Worm (Caenorhabditis elegans) whole organism, L1 larva: Measurements from ENCODE around the gene K03H1.13.

Experiments
- C34B4.2 ChIP-seq: sonication (generic microtip); optimal IDR thresholded peaks from 2 replicates; lab custom pipeline; 2017; ENCODE audit warnings: mild to moderate bottlenecking, missing genetic modification characterization, missing compliant biosample characterization
- aha-1 ChIP-seq: fragments of 150-350 bp; optimal IDR thresholded peaks from 2 replicates; lab custom pipeline; 2014; ENCODE audit warnings: missing biosample characterization, missing genetic modification characterization
- alr-1 ChIP-seq: fragments of 200-800 bp; sonication (Bioruptor generic); optimal IDR thresholded peaks from 2 replicates; lab custom pipeline; 2018; ENCODE audit warnings: borderline replicate concordance, mild to moderate bottlenecking, missing genetic modification characterization, missing compliant biosample characterization
- blmp-1 ChIP-seq: fragments of 150-350 bp; optimal IDR thresholded peaks from 2 replicates; lab custom pipeline; 2014; ENCODE audit warnings: missing biosample characterization, missing genetic modification characterization
- ceh-82 ChIP-seq, 3 experiments: fragments of 150-350 bp in 1 of 3; sonication (generic microtip) in 2 of 3; optimal IDR thresholded peaks; 2 replicates each; lab custom pipeline; 2014 to 2017; ENCODE audit warnings: missing biosample characterization in 3 of 3, missing genetic modification characterization in 3 of 3
- dpl-1 ChIP-seq, 3 experiments: fragments of 150-350 bp in 2 of 3; sonication (generic microtip) in 1 of 3; optimal IDR thresholded peaks; 2 replicates each; lab custom pipeline; 2014 to 2017; ENCODE audit warnings: missing biosample characterization in 3 of 3, missing genetic modification characterization in 3 of 3, missing genetic modification reagents in 3 of 3
- efl-1 ChIP-seq, 4 experiments: fragments of 150-350 bp; optimal IDR thresholded peaks in 3 of 4; peaks in 1 of 4; 1 replicate in 1 of 4; 2 replicates in 3 of 4; lab custom pipeline; 2014; ENCODE audit warnings: missing biosample characterization in 2 of 4, missing genetic modification characterization in 2 of 4, missing genetic modification reagents in 2 of 4
- elt-2 ChIP-seq: sonication (generic microtip); optimal IDR thresholded peaks from 2 replicates; lab custom pipeline; 2016; ENCODE audit warnings: missing genetic modification characterization, mild to moderate bottlenecking, inconsistent platforms, missing compliant biosample characterization, missing genetic modification reagents
- elt-3 ChIP-seq, 6 experiments: fragments of 150-350 bp in 1 of 6; sonication (generic microtip); optimal IDR thresholded peaks; 2 replicates each; lab custom pipeline; 2017 to 2018; ENCODE audit warnings: missing biosample characterization in 6 of 6, missing genetic modification characterization in 6 of 6, inconsistent platforms in 1 of 6
- fos-1 ChIP-seq: fragments of 150-350 bp; optimal IDR thresholded peaks from 2 replicates; lab custom pipeline; 2014; ENCODE audit warnings: missing biosample characterization, missing genetic modification characterization
- hlh-4 ChIP-seq: sonication (generic microtip); optimal IDR thresholded peaks from 2 replicates; lab custom pipeline; 2016; ENCODE audit warnings: mild to moderate bottlenecking, missing genetic modification characterization, missing compliant biosample characterization
- hpl-2 ChIP-seq: fragments of 150-350 bp; optimal IDR thresholded peaks from 2 replicates; lab custom pipeline; 2014; ENCODE audit warnings: missing biosample characterization, missing genetic modification reagents, missing genetic modification characterization
- lin-14 ChIP-seq: fragments of 200-800 bp; sonication (Bioruptor generic); optimal IDR thresholded peaks from 2 replicates; lab custom pipeline; 2018; ENCODE audit warnings: mild to moderate bottlenecking, missing genetic modification characterization, moderate library complexity, missing compliant biosample characterization
- lin-35 ChIP-seq, 2 experiments: fragments of 150-350 bp; optimal IDR thresholded peaks; 2 replicates each; lab custom pipeline; 2014; ENCODE audit warnings: missing biosample characterization in 2 of 2, missing genetic modification characterization in 2 of 2, missing genetic modification reagents in 2 of 2
- mdl-1 ChIP-seq, 2 experiments: fragments of 150-350 bp; optimal IDR thresholded peaks; 2 replicates each; lab custom pipeline; 2014 to 2017; ENCODE audit warnings: missing biosample characterization in 2 of 2, missing genetic modification characterization in 2 of 2, inconsistent platforms in 1 of 2
- mep-1 ChIP-seq: fragments of 150-350 bp; optimal IDR thresholded peaks from 2 replicates; lab custom pipeline; 2014; ENCODE audit warnings: missing biosample characterization, missing genetic modification characterization
- nhr-11 ChIP-seq: fragments of 150-350 bp; optimal IDR thresholded peaks from 2 replicates; lab custom pipeline; 2014; ENCODE audit warnings: missing biosample characterization, missing genetic modification characterization
- nhr-19 ChIP-seq: fragments of 200-800 bp; sonication (Bioruptor generic); conservative IDR thresholded peaks from 2 replicates; pipeline ENCODE4 v1.3.6; 2022; ENCODE audit warnings: missing genetic modification characterization, missing compliant biosample characterization
- nhr-20 ChIP-seq: sonication (generic microtip); optimal IDR thresholded peaks from 2 replicates; lab custom pipeline; 2016; ENCODE audit warnings: mild to moderate bottlenecking, missing genetic modification characterization, missing compliant biosample characterization
- nhr-28 ChIP-seq: fragments of 150-350 bp; optimal IDR thresholded peaks from 2 replicates; lab custom pipeline; 2014; ENCODE audit warnings: missing biosample characterization, missing genetic modification characterization
- nhr-47 ChIP-seq: sonication (generic microtip); optimal IDR thresholded peaks from 2 replicates; lab custom pipeline; 2016; ENCODE audit warnings: mild to moderate bottlenecking, missing genetic modification characterization, moderate library complexity, missing compliant biosample characterization
- nhr-71 ChIP-seq: sonication (generic microtip); optimal IDR thresholded peaks from 2 replicates; lab custom pipeline; 2016; ENCODE audit warnings: mild to moderate bottlenecking, missing genetic modification characterization, moderate library complexity, missing compliant biosample characterization
- pax-3 ChIP-seq: fragments of 200-800 bp; sonication (Bioruptor generic); optimal IDR thresholded peaks from 2 replicates; lab custom pipeline; 2018; ENCODE audit warnings: mild to moderate bottlenecking, missing genetic modification characterization, moderate library complexity, missing compliant biosample characterization
- pqm-1 ChIP-seq: sonication (generic microtip); optimal IDR thresholded peaks from 3 replicates; lab custom pipeline; 2017; ENCODE audit warnings: missing biosample characterization, missing genetic modification characterization
- skn-1 ChIP-seq: fragments of 150-350 bp; optimal IDR thresholded peaks from 2 replicates; lab custom pipeline; 2014; ENCODE audit warnings: missing biosample characterization, missing genetic modification characterization
- snu-23 ChIP-seq: sonication (generic microtip); optimal IDR thresholded peaks from 2 replicates; lab custom pipeline; 2016; ENCODE audit warnings: missing genetic modification characterization, missing compliant biosample characterization
- sptf-1 ChIP-seq: fragments of 150-350 bp; optimal IDR thresholded peaks from 2 replicates; lab custom pipeline; 2014; ENCODE audit warnings: missing biosample characterization, missing genetic modification characterization
- unc-130 ChIP-seq: fragments of 150-350 bp; optimal IDR thresholded peaks from 2 replicates; lab custom pipeline; 2017; ENCODE audit warnings: missing biosample characterization, missing genetic modification characterization, inconsistent platforms
- zag-1 ChIP-seq: fragments of 150-350 bp; optimal IDR thresholded peaks from 2 replicates; lab custom pipeline; 2014; ENCODE audit warnings: missing biosample characterization, missing genetic modification characterization
- ztf-4 ChIP-seq: fragments of 150-350 bp; optimal IDR thresholded peaks from 2 replicates; lab custom pipeline; 2014; ENCODE audit warnings: missing biosample characterization, missing genetic modification characterization

K03H1.13 gene

ce11 chrIII:9913722-9914121 is 36.4 kb downstream of the K03H1.13 start, which contains the start of gene cbp-3:
Gene cbp-3, plus strand, starts transcription at chrIII:9913993.
- TF ChIP-seq zag-1 (tag; lab: Kevin White, UChicago) (no peak), hlh-4 (tag; lab: Kevin White, UChicago) (no peak), fos-1 (tag; lab: Kevin White, UChicago) (no peak), lin-35 (GFP tag; optimal IDR thresholded peaks at IDR 0.05; lab: Kevin White, UChicago) (peak in 1 of 2 experiments; percentile 41), pqm-1 (tag; lab: Kevin White, UChicago) (peak; percentile 75), aha-1 (no peak), mep-1 (tag; lab: Kevin White, UChicago) (no peak), elt-2 (tag; lab: Kevin White, UChicago) (peak; percentile 28), C34B4.2 (no peak)

ce11 chrIII:9912998-9913397 is 37.1 kb downstream of the K03H1.13 start:
- TF ChIP-seq ztf-4 (tag; lab: Kevin White, UChicago) (no peak), mdl-1 (tag; optimal IDR thresholded peaks at IDR 0.05; lab: Kevin White, UChicago) (no peak), elt-2 (tag; lab: Kevin White, UChicago) (peak; percentile 22), blmp-1 (peak; percentile 16), elt-3 (tag; optimal IDR thresholded peaks at IDR 0.05; lab: Kevin White, UChicago) (peak in 1 of 6 experiments; percentile 25), lin-35 (GFP tag; optimal IDR thresholded peaks at IDR 0.05; lab: Kevin White, UChicago) (peak in 1 of 2 experiments; percentile 54), efl-1 (optimal IDR thresholded peaks at IDR 0.05; lab: Kevin White, UChicago) (no peak), efl-1 (GFP tag; optimal IDR thresholded peaks at IDR 0.05 in 1 of 2; lab: Kevin White, UChicago) (peak in 1 of 2 experiments; percentile 44), unc-130 (tag; lab: Kevin White, UChicago) (peak; percentile 11), nhr-11 (tag; lab: Kevin White, UChicago) (no peak)

ce11 chrIII:9912501-9912900 is 37.6 kb downstream of the K03H1.13 start:
- TF ChIP-seq ceh-82 (tag; optimal IDR thresholded peaks at IDR 0.05; lab: Kevin White, UChicago) (peak in 1 of 3 experiments; percentile 3), skn-1 (tag; lab: Kevin White, UChicago) (peak; percentile 77), snu-23 (no peak), lin-35 (GFP tag; optimal IDR thresholded peaks at IDR 0.05; lab: Kevin White, UChicago) (peak; percentile 43 to 76), nhr-19 (no peak), nhr-11 (tag; lab: Kevin White, UChicago) (no peak), hpl-2 (GFP tag; lab: Kevin White, UChicago) (no peak), dpl-1 (GFP tag; optimal IDR thresholded peaks at IDR 0.05; lab: Kevin White, UChicago) (peak; percentile 49 to 69 (median 64)), efl-1 (optimal IDR thresholded peaks at IDR 0.05; lab: Kevin White, UChicago) (peak in 1 of 2 experiments; percentile 42), efl-1 (GFP tag; optimal IDR thresholded peaks at IDR 0.05 in 1 of 2; lab: Kevin White, UChicago) (peak; percentile 68 to 96), alr-1 (tag; lab: Kevin White, UChicago) (no peak)

DNA sequence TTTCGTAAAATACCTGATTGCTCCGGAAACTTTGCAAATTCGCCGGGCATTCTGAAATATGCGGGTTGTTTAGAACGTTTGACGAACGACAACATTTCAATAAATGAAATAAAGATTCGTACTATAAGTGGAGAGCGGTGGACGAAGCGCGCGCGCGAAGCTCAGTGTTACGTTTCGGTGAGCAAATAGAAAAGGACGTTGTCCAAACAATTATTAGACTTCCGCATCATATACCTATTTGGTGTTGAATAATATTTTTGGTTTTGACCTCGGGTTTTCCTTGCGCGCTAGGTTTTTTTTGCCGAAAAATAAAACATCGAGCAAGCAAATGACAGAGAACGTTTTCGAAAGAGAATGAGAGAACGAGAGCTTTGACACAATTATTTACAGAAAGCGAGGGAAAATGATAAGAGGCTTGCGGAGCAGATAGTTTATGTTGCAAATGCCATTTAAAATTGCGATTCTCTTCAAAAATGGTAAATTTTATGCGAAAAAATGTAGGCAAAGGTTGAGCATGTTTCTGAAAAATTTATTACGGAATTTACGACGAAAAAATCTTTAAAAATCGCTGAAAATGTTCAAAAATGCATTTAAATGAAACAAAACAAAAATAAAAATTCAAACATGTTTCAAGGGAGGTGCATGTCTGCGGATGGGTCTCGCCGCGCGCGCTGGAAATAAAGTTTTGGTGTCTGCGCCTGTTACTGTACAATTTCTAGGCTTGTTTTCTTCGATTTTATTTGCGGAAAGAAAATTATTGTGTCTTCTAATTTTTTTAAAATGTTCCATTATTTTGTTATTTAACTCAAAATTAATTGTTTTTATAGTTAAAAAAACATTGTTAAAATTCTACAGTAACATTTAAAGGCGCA is 39.3 kb downstream of the K03H1.13 start, which contains the start of the genes cyld-1 and F40F12.9:
Gene cyld-1 (minus strand): TSS at position 51 of the 872 bp plus-strand sequence.
Gene F40F12.9 (plus strand): TSS at position 721 of the 872 bp plus-strand sequence.
- TF ChIP-seq lin-14 (GFP tag; lab: Kevin White, UChicago), result peak; percentile 28
- TF ChIP-seq ztf-4 (tag; lab: Kevin White, UChicago), result no peak
- TF ChIP-seq nhr-28, result no peak
- TF ChIP-seq lin-35 (GFP tag; optimal IDR thresholded peaks at IDR 0.05; lab: Kevin White, UChicago), result peak in 1 of 2 experiments; percentile 20
- TF ChIP-seq nhr-47 (tag; lab: Kevin White, UChicago), result no peak
- TF ChIP-seq nhr-20 (tag; lab: Kevin White, UChicago), result no peak
- no peak for TF ChIP-seq nhr-71 (tag; lab: Kevin White, UChicago)
- TF ChIP-seq sptf-1 (tag; lab: Kevin White, UChicago), result no peak
- no peak for TF ChIP-seq pax-3 (tag; lab: Kevin White, UChicago)
